Fruit fly (Drosophila melanogaster): ENCODE results near the gene CG5050.

Gene CG5050

dm6 chr2L:17431359-17431675 lies 21.4 kb upstream of the CG5050 start (continued):
- peak; percentile 84 for TF ChIP-seq OdsH (GFP tag; optimal IDR thresholded peaks at IDR 0.05)
- TF ChIP-seq Sox15 (GFP tag; optimal IDR thresholded peaks at IDR 0.05) = peak; percentile 65
- no peak for TF ChIP-seq vri (GFP tag; optimal IDR thresholded peaks at IDR 0.05)
- peak; percentile 62 for TF ChIP-seq CG7368 (GFP tag; optimal IDR thresholded peaks at IDR 0.05)
- TF ChIP-seq CG11902 (GFP tag; optimal IDR thresholded peaks at IDR 0.05) = peak; percentile 53
- no peak for TF ChIP-seq Hr38 (GFP tag; optimal IDR thresholded peaks at IDR 0.05)
- peak; percentile 82 for TF ChIP-seq achi (GFP tag; optimal IDR thresholded peaks at IDR 0.05)
- TF ChIP-seq CG9139 (GFP tag; optimal IDR thresholded peaks at IDR 0.05) = no peak

dm6 chr2L:17433030-17433912 lies 19.5 kb upstream of the CG5050 start, which contains the start of the genes Dif and CG5043:
TSS of gene Dif (minus strand) at chr2L:17433161.
TSS of gene CG5043 (plus strand) at chr2L:17433862.
- TF ChIP-seq spab (GFP tag; optimal IDR thresholded peaks at IDR 0.05) (no peak), CG8119 (GFP tag; IDR thresholded peaks at IDR 0.05) (0 out of 3 replicates have a peak, but pooled peaks have one; percentile 13)

dm6 chr2L:17436500-17436899 lies 16.2 kb upstream of the CG5050 start, which contains the start of gene CG33928:
TSS of gene CG33928 (minus strand) at chr2L:17436600.
- TF ChIP-seq CG11902 (GFP tag; optimal IDR thresholded peaks at IDR 0.05) = no peak

DNA sequence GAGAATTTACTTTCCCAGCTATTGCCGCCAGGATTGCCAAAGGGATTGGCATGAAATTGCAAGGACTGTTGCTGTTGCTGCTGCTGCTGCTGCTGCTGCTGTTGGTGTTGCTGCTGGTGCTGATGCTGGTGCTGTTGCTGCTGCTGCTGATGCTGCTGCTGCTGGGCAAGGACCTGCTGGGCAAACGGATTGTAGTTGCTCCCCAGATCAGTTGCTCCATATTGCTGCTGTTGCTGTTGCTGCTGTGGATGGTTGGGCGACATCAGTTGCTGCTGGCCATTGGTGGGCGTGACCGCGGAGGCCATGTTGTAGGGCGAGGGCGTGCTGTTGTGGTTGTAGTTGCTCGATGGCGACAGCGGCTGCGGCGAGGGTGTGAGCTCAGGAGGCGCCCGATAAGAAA lies 15.1 kb upstream of the CG5050 start:
- TF ChIP-seq CG15336 (GFP tag; IDR thresholded peaks at IDR 0.05) (no peak), ss (GFP tag; optimal IDR thresholded peaks at IDR 0.05) (no peak), Smox (GFP tag; optimal IDR thresholded peaks at IDR 0.05) (no peak), CG10669 (GFP tag; optimal IDR thresholded peaks at IDR 0.05) (no peak), Eip78C (GFP tag) (no peak), Sox102F (GFP tag; optimal IDR thresholded peaks at IDR 0.05) (no peak), CG6163 (GFP tag; IDR thresholded peaks at IDR 0.05) (no peak), Hr38 (GFP tag; optimal IDR thresholded peaks at IDR 0.05) (no peak), fd59A (GFP tag; optimal IDR thresholded peaks at IDR 0.05) (no peak), Gug (GFP tag; IDR thresholded peaks at IDR 0.05) (no peak), CG8632 (GFP tag; optimal IDR thresholded peaks at IDR 0.05) (no peak), CG11902 (GFP tag; optimal IDR thresholded peaks at IDR 0.05) (no peak), Hr39 (GFP tag; optimal IDR thresholded peaks at IDR 0.05) (no peak), CG6808 (GFP tag; optimal IDR thresholded peaks at IDR 0.05) (no peak)

DNA sequence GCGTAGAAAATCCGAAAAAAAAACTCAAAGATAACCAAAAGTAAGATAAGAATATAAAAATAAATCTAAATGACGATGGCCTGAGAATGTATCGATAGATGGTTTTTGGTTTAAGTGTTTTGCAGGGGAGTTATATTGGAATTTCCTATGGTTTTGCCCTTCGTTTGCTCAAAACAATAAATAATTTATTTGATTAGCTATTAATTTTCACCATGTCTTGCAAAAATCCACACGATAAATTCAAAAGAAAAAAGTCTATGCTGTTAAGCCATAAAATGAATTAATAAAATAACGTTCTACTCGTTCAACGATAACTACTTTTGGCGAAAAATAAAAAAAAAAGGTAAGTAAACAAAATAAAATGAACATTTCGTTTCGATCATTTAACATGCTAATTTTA lies 5.7 kb upstream of the CG5050 start:
- TF ChIP-seq svp (GFP tag) (no peak), CG3919 (GFP tag; optimal IDR thresholded peaks at IDR 0.05) (no peak), acj6 (GFP tag; optimal IDR thresholded peaks at IDR 0.05) (no peak), topi (GFP tag; optimal IDR thresholded peaks at IDR 0.05) (no peak), CG10631 (GFP tag; optimal IDR thresholded peaks at IDR 0.05) (no peak), CG34406 (GFP tag; optimal IDR thresholded peaks at IDR 0.05) (no peak), Smox (GFP tag; optimal IDR thresholded peaks at IDR 0.05) (no peak)

DNA sequence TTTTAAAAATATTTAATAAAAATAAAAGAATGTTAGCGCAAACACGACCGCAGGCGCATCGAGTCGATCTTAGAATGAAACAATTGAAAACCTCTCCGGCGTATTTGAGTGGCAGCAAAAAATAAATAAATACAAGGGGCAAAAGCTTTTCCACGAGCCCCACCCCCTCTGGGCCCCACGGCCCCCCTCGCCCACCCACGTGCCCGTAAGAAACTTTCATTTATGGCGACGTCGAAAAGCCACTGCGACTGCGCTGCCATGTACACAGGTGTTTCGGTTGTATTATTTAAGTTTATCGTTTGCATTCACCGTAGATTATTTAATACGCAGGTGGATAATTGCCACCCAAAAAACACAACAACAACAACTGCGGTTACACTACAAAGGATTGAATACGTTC lies 4.3 kb upstream of the CG5050 start:
- TF ChIP-seq Lpt (GFP tag; optimal IDR thresholded peaks at IDR 0.05) = no peak
- 0 out of 2 replicates have a peak, but pooled peaks have one; percentile 9 for TF ChIP-seq CG15336 (GFP tag; IDR thresholded peaks at IDR 0.05)
- no peak for TF ChIP-seq CG4318 (GFP tag; optimal IDR thresholded peaks at IDR 0.05)
- TF ChIP-seq vri (GFP tag; optimal IDR thresholded peaks at IDR 0.05) = peak; percentile 30
- TF ChIP-seq spab (GFP tag; optimal IDR thresholded peaks at IDR 0.05) = no peak
- TF ChIP-seq fkh (GFP tag; optimal IDR thresholded peaks at IDR 0.05) = peak; percentile 74

All from whole organism, prepupa.